Worm (Caenorhabditis elegans) whole organism, L4/young adult: Measurements from ENCODE around the gene cest-5.1.

Source experiments
- W03F9.2 ChIP-seq: fragments of 150-350 bp; optimal IDR thresholded peaks from 2 replicates; lab custom pipeline; 2014; ENCODE audit warnings: missing biosample characterization, missing genetic modification characterization
- dao-5 ChIP-seq: sonication (generic microtip); optimal IDR thresholded peaks from 2 replicates; lab custom pipeline; 2016; ENCODE audit warnings: missing genotype, missing genetic modification characterization, moderate library complexity, missing compliant biosample characterization
- him-1 ChIP-seq: sonication (generic microtip); optimal IDR thresholded peaks from 2 replicates; lab custom pipeline; 2016; ENCODE audit warnings: missing genotype, missing genetic modification reagents, missing genetic modification characterization, missing compliant biosample characterization

DNA sequence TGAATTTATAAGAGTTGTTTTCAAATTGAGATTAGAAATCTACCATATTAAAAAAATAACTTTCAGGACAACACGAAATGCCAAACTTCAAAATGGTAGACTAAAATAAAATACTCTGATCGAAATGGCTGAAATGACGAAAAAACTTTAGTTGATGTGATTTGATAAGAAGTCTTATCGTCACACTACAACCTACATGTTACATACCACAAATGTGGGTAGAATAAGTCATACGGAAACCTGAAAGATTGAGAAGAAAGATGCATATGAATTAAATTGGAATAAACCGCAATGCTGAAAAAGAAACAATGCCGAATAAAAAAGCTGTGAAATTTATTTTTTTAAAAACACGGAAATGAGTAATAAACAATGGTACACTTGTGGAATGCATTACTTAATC, 24.5 kb downstream of the cest-5.1 start:
- TF ChIP-seq W03F9.2 (no peak), him-1 (tag; lab: Kevin White, UChicago) (no peak), dao-5 (tag; lab: Kevin White, UChicago) (no peak)
